Worm (Caenorhabditis elegans) whole organism, young adult: ENCODE data around the gene asah-2.

Experiments
- B0019.2 ChIP-seq: fragments of 200-800 bp; sonication (Bioruptor generic); conservative IDR thresholded peaks from 2 replicates; pipeline ENCODE4 v1.3.6; 2022; ENCODE audit warnings: missing genetic modification reagents, missing genetic modification characterization, missing compliant biosample characterization
- ceh-27 ChIP-seq: fragments of 200-800 bp; sonication (Bioruptor generic); optimal IDR thresholded peaks from 2 replicates; lab custom pipeline; 2018; ENCODE audit warnings: mild to moderate bottlenecking, missing genetic modification characterization, moderate library complexity, missing compliant biosample characterization
- chd-7 ChIP-seq: sonication (generic microtip); optimal IDR thresholded peaks from 2 replicates; lab custom pipeline; 2016; ENCODE audit warnings: mild to moderate bottlenecking, missing genetic modification characterization, moderate library complexity, missing compliant biosample characterization
- pbrm-1 ChIP-seq: fragments of 200-800 bp; sonication (Bioruptor generic); IDR thresholded peaks from 2 replicates; pipeline ENCODE4 v1.3.6; 2022; ENCODE audit warnings: missing genetic modification reagents, missing genetic modification characterization, missing compliant biosample characterization
- pha-4 ChIP-seq: fragments of 150-350 bp; sonication (generic microtip); optimal IDR thresholded peaks from 2 replicates; lab custom pipeline; 2014; ENCODE audit warnings: missing biosample characterization, missing genetic modification reagents, missing genetic modification characterization
- snpc-4 ChIP-seq, 5 experiments: fragments of 150-350 bp in 1 of 5; sonication (generic microtip) in 4 of 5; optimal IDR thresholded peaks; 2 replicates each; lab custom pipeline; 2014 to 2018; ENCODE audit warnings: missing genetic modification characterization in 5 of 5, missing biosample characterization in 3 of 5, antibody characterized with exemption in 2 of 5, mild to moderate bottlenecking in 2 of 5, missing compliant biosample characterization in 2 of 5, missing genotype in 2 of 5, moderate library complexity in 2 of 5, missing genetic modification reagents in 1 of 5
- sptf-2 ChIP-seq: fragments of 200-800 bp; sonication (Bioruptor generic); optimal IDR thresholded peaks from 2 replicates; lab custom pipeline; 2018; ENCODE audit warnings: mild to moderate bottlenecking, missing genetic modification characterization, missing compliant biosample characterization
- unc-62 ChIP-seq: fragments of 150-350 bp; optimal IDR thresholded peaks from 2 replicates; lab custom pipeline; 2014; ENCODE audit warnings: missing biosample characterization, missing genetic modification reagents, missing genetic modification characterization
- ztf-3 ChIP-seq: fragments of 200-800 bp; sonication (Bioruptor generic); optimal IDR thresholded peaks from 2 replicates; lab custom pipeline; 2018; ENCODE audit warnings: mild to moderate bottlenecking, missing genetic modification characterization, missing compliant biosample characterization

DNA sequence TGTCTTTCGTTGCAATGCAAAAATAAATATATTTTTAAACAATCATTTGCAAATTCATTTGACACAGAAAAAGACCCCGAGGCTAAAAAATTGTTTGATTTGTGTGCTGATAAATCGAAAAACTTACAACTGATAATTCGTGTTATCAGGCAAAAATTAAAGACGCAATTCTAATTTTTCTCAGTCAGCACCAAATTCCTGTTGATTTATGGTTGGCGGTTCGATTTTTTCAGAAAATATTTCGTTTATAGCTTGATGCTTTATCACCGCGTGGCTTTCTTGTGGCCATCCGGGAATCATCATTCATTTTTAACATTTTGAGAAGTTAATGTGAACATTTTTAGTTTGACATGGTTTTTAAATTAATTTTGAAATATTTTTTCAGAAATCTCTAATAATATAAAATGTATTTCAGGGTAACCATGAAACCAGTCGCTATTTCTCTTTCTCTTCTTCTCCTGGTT, at the start of gene asah-2:
- no peak for TF ChIP-seq pbrm-1 (GFP tag; lab: Robert Waterston, UW)
- no peak for TF ChIP-seq chd-7 (tag; lab: Kevin White, UChicago)
- TF ChIP-seq pha-4, result no peak
- no peak for TF ChIP-seq B0019.2
- TF ChIP-seq ceh-27 (GFP tag; lab: Kevin White, UChicago), result no peak
- no peak for TF ChIP-seq sptf-2 (GFP tag; lab: Kevin White, UChicago)
- TF ChIP-seq unc-62 (GFP tag; lab: Kevin White, UChicago), result no peak
- no peak for TF ChIP-seq snpc-4 (GFP tag; optimal IDR thresholded peaks at IDR 0.05; lab: Kevin White, UChicago)
- TF ChIP-seq snpc-4 (tag; optimal IDR thresholded peaks at IDR 0.05; lab: Kevin White, UChicago), result no peak
- no peak for TF ChIP-seq ztf-3 (GFP tag; lab: Kevin White, UChicago)
